Fruit fly (Drosophila melanogaster): ENCODE data around the gene CG2614.

DNA sequence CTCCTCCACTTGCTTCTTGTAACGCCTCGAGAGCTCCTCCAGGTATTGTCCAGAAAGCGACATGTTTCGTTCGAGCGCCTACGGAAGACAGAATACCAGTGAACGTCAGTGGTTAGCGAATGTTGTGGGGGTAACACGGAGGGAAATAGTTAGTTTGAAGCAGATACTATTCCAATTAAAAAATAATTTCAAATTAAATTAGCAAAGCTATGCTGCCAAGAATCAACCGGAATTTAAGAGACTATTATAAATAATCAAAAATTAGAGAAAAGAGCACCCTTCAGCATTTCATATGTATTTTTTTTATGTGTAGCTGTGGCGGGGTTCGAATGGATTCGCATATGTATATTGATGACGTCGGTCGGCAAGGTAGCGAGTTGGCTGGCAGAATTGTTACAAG, 4.8 kb downstream of the CG2614 start:
- TF ChIP-seq usp (GFP tag; optimal IDR thresholded peaks at IDR 0.05) = no peak
- TF ChIP-seq CG8478 (optimal IDR thresholded peaks at IDR 0.05) = no peak
